Worm (Caenorhabditis elegans) whole organism, young adult: ENCODE results near the gene C01G10.4.

Experiments
- B0019.2 ChIP-seq: fragments of 200-800 bp; sonication (Bioruptor generic); conservative IDR thresholded peaks from 2 replicates; pipeline ENCODE4 v1.3.6; 2022; ENCODE audit warnings: missing genetic modification reagents, missing genetic modification characterization, missing compliant biosample characterization
- C06A6.2 ChIP-seq: fragments of 200-800 bp; sonication (Bioruptor generic); conservative IDR thresholded peaks from 2 replicates; pipeline ENCODE4 v1.3.6; 2022; ENCODE audit warnings: missing genetic modification characterization, missing compliant biosample characterization
- F23B12.7 ChIP-seq: sonication (generic microtip); optimal IDR thresholded peaks from 2 replicates; lab custom pipeline; 2017; ENCODE audit warnings: missing genetic modification characterization, mild to moderate bottlenecking, missing compliant biosample characterization, antibody characterized with exemption, moderate library complexity; ENCODE audit not compliant: insufficient read depth
- F33H1.4 ChIP-seq: fragments of 200-800 bp; sonication (Bioruptor generic); IDR thresholded peaks from 2 replicates; pipeline ENCODE4 v1.3.6; 2022; ENCODE audit warnings: missing genetic modification reagents, missing genetic modification characterization, missing compliant biosample characterization
- F57C9.4 ChIP-seq: sonication (generic microtip); optimal IDR thresholded peaks from 2 replicates; lab custom pipeline; 2017; ENCODE audit warnings: mild to moderate bottlenecking, missing genetic modification characterization, missing compliant biosample characterization
- K11D2.4 ChIP-seq: fragments of 200-800 bp; sonication (Bioruptor generic); IDR thresholded peaks from 2 replicates; pipeline ENCODE4 v1.3.6; 2022; ENCODE audit warnings: missing genetic modification reagents, missing genetic modification characterization, missing compliant biosample characterization
- T26A5.8 ChIP-seq: sonication (generic microtip); optimal IDR thresholded peaks from 2 replicates; lab custom pipeline; 2016; ENCODE audit warnings: missing genetic modification characterization, missing compliant biosample characterization
- Y53F4B.3 ChIP-seq: fragments of 200-800 bp; sonication (Bioruptor generic); IDR thresholded peaks from 2 replicates; pipeline ENCODE4 v1.3.6; 2022; ENCODE audit warnings: missing genetic modification reagents, missing genetic modification characterization, missing compliant biosample characterization
- Y56A3A.18 ChIP-seq: fragments of 200-800 bp; sonication (Bioruptor generic); IDR thresholded peaks from 2 replicates; pipeline ENCODE4 v1.3.6; 2022; ENCODE audit warnings: missing genetic modification reagents, missing genetic modification characterization, missing compliant biosample characterization
- Y95B8A.8 ChIP-seq: fragments of 200-800 bp; sonication (Bioruptor generic); IDR thresholded peaks from 2 replicates; pipeline ENCODE4 v1.3.6; 2022; ENCODE audit warnings: missing genetic modification reagents, missing genetic modification characterization, missing compliant biosample characterization
- ZK185.1 ChIP-seq: sonication (generic microtip); optimal IDR thresholded peaks from 2 replicates; lab custom pipeline; 2016; ENCODE audit warnings: mild to moderate bottlenecking, missing genetic modification characterization, missing compliant biosample characterization; ENCODE audit not compliant: poor library complexity, severe bottlenecking
- akir-1 ChIP-seq: fragments of 200-800 bp; sonication (Bioruptor generic); optimal IDR thresholded peaks from 2 replicates; lab custom pipeline; 2018; ENCODE audit warnings: mild to moderate bottlenecking, missing genetic modification characterization, moderate library complexity, missing compliant biosample characterization
- attf-5 ChIP-seq: fragments of 200-800 bp; sonication (Bioruptor generic); optimal IDR thresholded peaks from 2 replicates; lab custom pipeline; 2018; ENCODE audit warnings: mild to moderate bottlenecking, missing genetic modification characterization, missing compliant biosample characterization
- bed-1 ChIP-seq: fragments of 200-800 bp; sonication (Bioruptor generic); IDR thresholded peaks from 2 replicates; pipeline ENCODE4 v1.3.6; 2022; ENCODE audit warnings: missing genetic modification reagents, missing genetic modification characterization, missing compliant biosample characterization
- bed-2 ChIP-seq: fragments of 200-800 bp; sonication (Bioruptor generic); IDR thresholded peaks from 2 replicates; pipeline ENCODE4 v1.3.6; 2022; ENCODE audit warnings: missing genetic modification reagents, missing genetic modification characterization, missing compliant biosample characterization
- ceh-58 ChIP-seq: fragments of 200-800 bp; sonication (Bioruptor generic); IDR thresholded peaks from 2 replicates; pipeline ENCODE4 v1.3.6; 2022; ENCODE audit warnings: missing genetic modification characterization, missing compliant biosample characterization
- die-1 ChIP-seq: sonication (generic microtip); optimal IDR thresholded peaks from 2 replicates; lab custom pipeline; 2016; ENCODE audit warnings: missing genotype, mild to moderate bottlenecking, missing genetic modification characterization, missing compliant biosample characterization
- dox-1 ChIP-seq: fragments of 200-800 bp; sonication (Bioruptor generic); IDR thresholded peaks from 2 replicates; pipeline ENCODE4 v1.3.6; 2022; ENCODE audit warnings: missing genetic modification reagents, missing genetic modification characterization, missing compliant biosample characterization
- dpl-1 ChIP-seq: fragments of 150-350 bp; optimal IDR thresholded peaks from 2 replicates; lab custom pipeline; 2014; ENCODE audit warnings: missing biosample characterization, missing genetic modification reagents, missing genetic modification characterization
- egl-18 ChIP-seq: fragments of 200-800 bp; sonication (Bioruptor generic); IDR thresholded peaks from 2 replicates; pipeline ENCODE4 v1.3.6; 2022; ENCODE audit warnings: missing genetic modification reagents, missing genetic modification characterization, missing compliant biosample characterization
- gei-17 ChIP-seq: fragments of 200-800 bp; sonication (Bioruptor generic); optimal IDR thresholded peaks from 2 replicates; lab custom pipeline; 2018; ENCODE audit warnings: mild to moderate bottlenecking, missing genetic modification characterization, missing compliant biosample characterization
- him-1 ChIP-seq: sonication (generic microtip); optimal IDR thresholded peaks from 2 replicates; lab custom pipeline; 2016; ENCODE audit warnings: missing genotype, missing genetic modification reagents, missing genetic modification characterization, missing compliant biosample characterization
- hlh-26 ChIP-seq: fragments of 200-800 bp; sonication (Bioruptor generic); conservative IDR thresholded peaks from 2 replicates; pipeline ENCODE4 v1.3.6; 2022; ENCODE audit warnings: missing genetic modification reagents, missing genetic modification characterization, missing compliant biosample characterization
- lag-1 ChIP-seq: fragments of 200-800 bp; sonication (Bioruptor generic); IDR thresholded peaks from 2 replicates; pipeline ENCODE4 v1.3.6; 2022; ENCODE audit warnings: missing genetic modification reagents, missing genetic modification characterization, missing compliant biosample characterization
- let-607 ChIP-seq, 2 experiments: fragments of 200-800 bp in 1 of 2; sonication (Bioruptor generic) in 1 of 2; sonication (generic microtip) in 1 of 2; optimal IDR thresholded peaks; 2 replicates each; lab custom pipeline; 2016 to 2018; ENCODE audit warnings: mild to moderate bottlenecking in 2 of 2, missing compliant biosample characterization in 2 of 2, missing genetic modification characterization in 2 of 2, moderate library complexity in 2 of 2, missing genotype in 1 of 2
- lin-26 ChIP-seq: fragments of 200-800 bp; sonication (Bioruptor generic); IDR thresholded peaks from 2 replicates; pipeline ENCODE4 v1.3.6; 2022; ENCODE audit warnings: missing genetic modification reagents, missing genetic modification characterization, missing compliant biosample characterization
- lin-40 ChIP-seq: sonication (generic microtip); optimal IDR thresholded peaks from 2 replicates; lab custom pipeline; 2016; ENCODE audit warnings: missing genetic modification characterization, mild to moderate bottlenecking, missing compliant biosample characterization, missing genotype, missing genetic modification reagents
- lir-1 ChIP-seq: fragments of 200-800 bp; sonication (Bioruptor generic); conservative IDR thresholded peaks from 2 replicates; pipeline ENCODE4 v1.3.6; 2022; ENCODE audit warnings: missing genetic modification reagents, missing genetic modification characterization, missing compliant biosample characterization
- madf-10 ChIP-seq: sonication (generic microtip); optimal IDR thresholded peaks from 2 replicates; lab custom pipeline; 2016; ENCODE audit warnings: mild to moderate bottlenecking, missing genetic modification characterization, missing compliant biosample characterization
- madf-6 ChIP-seq: fragments of 200-800 bp; sonication (Bioruptor generic); IDR thresholded peaks from 2 replicates; pipeline ENCODE4 v1.3.6; 2022; ENCODE audit warnings: missing genetic modification reagents, missing genetic modification characterization, missing compliant biosample characterization
- madf-8 ChIP-seq: fragments of 200-800 bp; sonication (Bioruptor generic); conservative IDR thresholded peaks from 2 replicates; pipeline ENCODE4 v1.3.6; 2022; ENCODE audit warnings: missing genetic modification reagents, missing genetic modification characterization, missing compliant biosample characterization
- mes-4 ChIP-seq: sonication (generic microtip); optimal IDR thresholded peaks from 2 replicates; lab custom pipeline; 2016; ENCODE audit warnings: missing genotype, missing genetic modification characterization, missing compliant biosample characterization
- nfya-1 ChIP-seq: sonication (generic microtip); optimal IDR thresholded peaks from 2 replicates; lab custom pipeline; 2017; ENCODE audit warnings: antibody characterized with exemption, missing compliant biosample characterization, missing genetic modification characterization, borderline replicate concordance; ENCODE audit not compliant: insufficient read depth
- nfya-2 ChIP-seq: fragments of 200-800 bp; sonication (Bioruptor generic); IDR thresholded peaks from 2 replicates; pipeline ENCODE4 v1.3.6; 2022; ENCODE audit warnings: missing genetic modification reagents, missing genetic modification characterization, missing compliant biosample characterization
- nfyb-1 ChIP-seq: fragments of 200-800 bp; sonication (Bioruptor generic); IDR thresholded peaks from 2 replicates; pipeline ENCODE4 v1.3.6; 2022; ENCODE audit warnings: missing genetic modification reagents, missing genetic modification characterization, missing compliant biosample characterization
- pbrm-1 ChIP-seq: fragments of 200-800 bp; sonication (Bioruptor generic); IDR thresholded peaks from 2 replicates; pipeline ENCODE4 v1.3.6; 2022; ENCODE audit warnings: missing genetic modification reagents, missing genetic modification characterization, missing compliant biosample characterization
- rec-8 ChIP-seq, 2 experiments: sonication (generic microtip); optimal IDR thresholded peaks; 2 replicates each; lab custom pipeline; 2016; ENCODE audit warnings: mild to moderate bottlenecking in 2 of 2, missing genetic modification characterization in 2 of 2, missing genetic modification reagents in 2 of 2, missing genotype in 2 of 2, missing biosample characterization in 1 of 2, missing compliant biosample characterization in 1 of 2, moderate library complexity in 1 of 2
- sdz-38 ChIP-seq: sonication (generic microtip); optimal IDR thresholded peaks from 2 replicates; lab custom pipeline; 2016; ENCODE audit warnings: missing genotype, missing genetic modification characterization, missing compliant biosample characterization
- sea-2 ChIP-seq: fragments of 200-800 bp; sonication (Bioruptor generic); IDR thresholded peaks from 2 replicates; pipeline ENCODE4 v1.3.6; 2022; ENCODE audit warnings: missing genetic modification characterization, missing compliant biosample characterization
- snpc-1.1 ChIP-seq: sonication (generic microtip); optimal IDR thresholded peaks from 2 replicates; lab custom pipeline; 2017; ENCODE audit warnings: missing genetic modification characterization, mild to moderate bottlenecking, missing compliant biosample characterization, antibody characterized with exemption, moderate library complexity, missing genotype, missing genetic modification reagents; ENCODE audit not compliant: insufficient read depth
- snpc-4 ChIP-seq, 5 experiments: fragments of 150-350 bp in 1 of 5; sonication (generic microtip) in 4 of 5; optimal IDR thresholded peaks; 2 replicates each; lab custom pipeline; 2014 to 2018; ENCODE audit warnings: missing genetic modification characterization in 5 of 5, missing biosample characterization in 3 of 5, antibody characterized with exemption in 2 of 5, mild to moderate bottlenecking in 2 of 5, missing compliant biosample characterization in 2 of 5, missing genotype in 2 of 5, moderate library complexity in 2 of 5, missing genetic modification reagents in 1 of 5
- somi-1 ChIP-seq: fragments of 200-800 bp; sonication (Bioruptor generic); optimal IDR thresholded peaks from 2 replicates; lab custom pipeline; 2018; ENCODE audit warnings: mild to moderate bottlenecking, missing genetic modification characterization, missing compliant biosample characterization
- tbp1 ChIP-seq: fragments of 200-800 bp; sonication (Bioruptor generic); optimal IDR thresholded peaks from 2 replicates; lab custom pipeline; 2018; ENCODE audit warnings: mild to moderate bottlenecking, missing genetic modification characterization, missing compliant biosample characterization
- ztf-25 ChIP-seq: fragments of 200-800 bp; sonication (Bioruptor generic); IDR thresholded peaks from 2 replicates; pipeline ENCODE4 v1.3.6; 2022; ENCODE audit warnings: missing genetic modification reagents, missing genetic modification characterization, missing compliant biosample characterization
- ztf-26 ChIP-seq: sonication (generic microtip); optimal IDR thresholded peaks from 2 replicates; lab custom pipeline; 2017; ENCODE audit warnings: missing genetic modification characterization, missing compliant biosample characterization
- ztf-28 ChIP-seq: fragments of 200-800 bp; sonication (Bioruptor generic); IDR thresholded peaks from 2 replicates; pipeline ENCODE4 v1.3.6; 2022; ENCODE audit warnings: missing genetic modification reagents, missing genetic modification characterization, missing compliant biosample characterization

The C01G10.4 gene

DNA sequence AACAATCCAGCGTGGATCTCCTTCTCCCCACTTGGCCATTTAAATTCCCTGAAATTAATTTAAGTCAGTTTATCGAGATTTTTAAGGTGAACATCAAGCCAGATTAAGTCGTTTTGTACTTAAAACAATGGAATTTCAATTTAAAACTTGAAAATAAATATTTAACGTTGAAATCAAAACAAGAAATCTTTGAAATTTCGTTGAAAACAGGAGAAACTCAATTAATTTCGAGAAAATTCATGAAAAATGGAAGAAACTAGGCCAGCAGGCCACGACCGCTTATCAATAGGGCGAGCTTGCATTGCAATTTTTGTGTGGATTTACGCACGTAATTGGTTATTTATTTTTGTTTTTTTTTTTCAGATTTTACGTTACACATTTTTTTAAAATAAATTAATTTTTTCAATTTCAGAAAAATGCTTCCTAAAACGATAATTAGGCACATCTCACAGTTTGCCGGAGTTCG, 4.2 kb upstream of the C01G10.4 start, which contains the start of the genes ahsa-1 and C01G10.7 (continued):
- TF ChIP-seq K11D2.4 (GFP tag; lab: Robert Waterston, UW) (0 out of 2 replicates have a peak, but pooled peaks have one; percentile 55), him-1 (tag; lab: Kevin White, UChicago) (peak; percentile 26), sdz-38 (tag; lab: Kevin White, UChicago) (no peak), hlh-26 (GFP tag; lab: Robert Waterston, UW) (no peak), lin-40 (tag; lab: Kevin White, UChicago) (no peak), lin-26 (GFP tag; lab: Robert Waterston, UW) (0 out of 2 replicates have a peak, but pooled peaks have one; percentile 8), F23B12.7 (tag; lab: Kevin White, UChicago) (peak; percentile 84), gei-17 (no peak), mes-4 (tag; lab: Kevin White, UChicago) (no peak), nfya-1 (tag; lab: Kevin White, UChicago) (no peak), sea-2 (GFP tag; lab: Robert Waterston, UW) (no peak), bed-1 (no peak), die-1 (tag; lab: Kevin White, UChicago) (no peak), akir-1 (peak; percentile 31), bed-2 (GFP tag; lab: Robert Waterston, UW) (peak; percentile 94), dpl-1 (GFP tag; lab: Kevin White, UChicago) (no peak), madf-6 (GFP tag; lab: Robert Waterston, UW) (peak; percentile 79), lir-1 (GFP tag; lab: Robert Waterston, UW) (peak; percentile 82), ztf-26 (tag; lab: Kevin White, UChicago) (peak; percentile 46), egl-18 (GFP tag; lab: Robert Waterston, UW) (no peak), tbp1 (no peak), madf-8 (GFP tag; lab: Robert Waterston, UW) (peak; percentile 74), F57C9.4 (tag; lab: Kevin White, UChicago) (no peak), ztf-28 (peak; percentile 93), Y95B8A.8 (GFP tag; lab: Robert Waterston, UW) (peak; percentile 81; the same call in 1 of the 2 replicates), attf-5 (GFP tag; lab: Kevin White, UChicago) (peak; percentile 93), F33H1.4 (GFP tag; lab: Robert Waterston, UW) (peak; percentile 70), somi-1 (GFP tag; lab: Kevin White, UChicago) (no peak), ztf-25 (GFP tag; lab: Robert Waterston, UW) (peak; percentile 71; the same call in 1 of the 2 replicates), B0019.2 (GFP tag; lab: Robert Waterston, UW) (peak; percentile 82; the same call in 1 of the 2 replicates), madf-10 (tag; lab: Kevin White, UChicago) (peak; percentile 87), Y53F4B.3 (no peak), nfyb-1 (GFP tag; lab: Robert Waterston, UW) (no peak; the same call in 1 of the 2 replicates), pbrm-1 (GFP tag; lab: Robert Waterston, UW) (peak; percentile 87; the same call in 1 of the 2 replicates), Y56A3A.18 (GFP tag; lab: Robert Waterston, UW) (no peak), ZK185.1 (tag; lab: Kevin White, UChicago) (peak; percentile 97), nfya-2 (GFP tag; lab: Robert Waterston, UW) (no peak), lag-1 (no peak), C06A6.2 (GFP tag; lab: Robert Waterston, UW) (no peak), snpc-1.1 (tag; lab: Kevin White, UChicago) (peak; percentile 74), rec-8 (tag; optimal IDR thresholded peaks at IDR 0.05; lab: Kevin White, UChicago) (peak; percentile 74 to 82), dox-1 (peak; percentile 93), ceh-58 (no peak), let-607 (tag; optimal IDR thresholded peaks at IDR 0.05; lab: Kevin White, UChicago) (peak in 1 of 2 experiments; percentile 77), T26A5.8 (tag; lab: Kevin White, UChicago) (no peak), snpc-4 (GFP tag; optimal IDR thresholded peaks at IDR 0.05; lab: Kevin White, UChicago) (no peak), snpc-4 (tag; optimal IDR thresholded peaks at IDR 0.05; lab: Kevin White, UChicago) (peak in 3 of 4 experiments; percentile 69 to 85 (median 74))
